Fruit fly (Drosophila melanogaster) whole organism, pupa: ENCODE results near the gene CG33710.

Experiments
- CG14655 ChIP-seq: fragments of 200-800 bp; sonication (Bioruptor generic); optimal IDR thresholded peaks from 3 replicates; lab custom pipeline; 2017; ENCODE audit warnings: mild to moderate bottlenecking, missing biosample characterization, missing genetic modification reagents, missing genetic modification characterization
- CG15710 ChIP-seq: fragments of 200-800 bp; sonication (Bioruptor generic); optimal IDR thresholded peaks from 2 replicates; lab custom pipeline; 2018; ENCODE audit warnings: missing biosample characterization, mild to moderate bottlenecking, missing genetic modification characterization, moderate library complexity
- CG32121 ChIP-seq: fragments of 200-800 bp; sonication (Bioruptor generic); IDR thresholded peaks from 2 replicates; pipeline ENCODE4 v1.3.6; 2022; ENCODE audit warnings: missing biosample characterization, missing genetic modification characterization
- CG4496 ChIP-seq: fragments of 200-800 bp; sonication (Bioruptor generic); IDR thresholded peaks from 3 replicates; pipeline ENCODE4 v1.3.6; 2022; ENCODE audit warnings: missing biosample characterization, missing genetic modification characterization
- CG8301 ChIP-seq: fragments of 200-800 bp; sonication (Bioruptor generic); optimal IDR thresholded peaks from 2 replicates; lab custom pipeline; 2018; ENCODE audit warnings: missing biosample characterization, mild to moderate bottlenecking, missing genetic modification characterization
- D1 ChIP-seq: fragments of 200-800 bp; sonication (Bioruptor generic); optimal IDR thresholded peaks from 2 replicates; lab custom pipeline; 2018; ENCODE audit warnings: missing biosample characterization, mild to moderate bottlenecking, missing genetic modification characterization, moderate library complexity
- EcR ChIP-seq: fragments of 200-800 bp; sonication (Bioruptor generic); optimal IDR thresholded peaks from 3 replicates; lab custom pipeline; 2019; ENCODE audit warnings: missing biosample characterization, missing genetic modification characterization, mild to moderate bottlenecking, moderate library complexity, missing genetic modification reagents
- Pif1A ChIP-seq: fragments of 200-800 bp; sonication (Bioruptor generic); optimal IDR thresholded peaks from 3 replicates; lab custom pipeline; 2016; ENCODE audit warnings: missing biosample characterization, missing genetic modification characterization
- Snoo ChIP-seq: fragments of 200-800 bp; sonication (Bioruptor generic); optimal IDR thresholded peaks from 3 replicates; lab custom pipeline; 2017; ENCODE audit warnings: missing biosample characterization, mild to moderate bottlenecking, missing genetic modification characterization, inconsistent platforms

DNA sequence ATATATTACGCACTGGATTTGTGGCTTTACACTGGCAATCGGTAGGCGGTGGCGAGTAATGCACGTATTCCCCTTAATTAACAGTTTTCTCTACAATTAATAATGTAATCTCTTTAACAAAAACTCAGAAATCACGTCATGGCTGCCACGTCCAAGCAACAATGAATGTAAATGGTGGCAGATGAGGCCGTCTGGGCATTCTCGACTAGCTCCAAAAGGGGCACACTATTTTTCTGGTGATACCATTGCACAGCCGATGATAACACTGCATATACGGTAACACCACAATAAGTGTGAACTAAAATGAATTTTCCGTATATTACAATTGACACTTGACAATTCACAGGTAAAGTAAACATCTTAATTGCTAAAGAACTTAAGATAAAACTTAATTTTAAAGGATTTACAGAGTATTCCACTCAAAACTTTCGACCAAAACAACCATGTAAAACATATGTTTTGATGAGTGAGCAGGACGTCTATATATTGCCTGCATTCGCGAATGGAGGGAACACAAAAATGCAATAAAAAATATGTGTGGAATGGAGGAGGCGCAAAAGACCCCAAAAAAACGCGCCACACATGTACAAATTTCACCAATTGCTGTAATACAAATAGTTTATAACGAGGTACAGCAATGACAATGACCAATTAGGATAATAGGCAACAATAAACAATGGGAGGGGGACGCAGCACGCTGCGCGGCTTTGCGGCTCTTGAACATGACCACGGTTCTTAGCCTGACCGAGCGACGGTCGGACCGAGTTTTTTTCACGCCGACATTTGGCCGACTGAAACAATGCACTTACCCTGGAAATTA is 43.1 kb downstream of the CG33710 start:
- TF ChIP-seq EcR (GFP tag; lab: Kevin White, UChicago): no peak
- TF ChIP-seq Snoo (tag; lab: Kevin White, UChicago): no peak
- no peak for TF ChIP-seq CG8301
- TF ChIP-seq CG14655 (GFP tag; lab: Kevin White, UChicago): no peak
- TF ChIP-seq D1: no peak
- no peak for TF ChIP-seq CG15710 (tag; lab: Kevin White, UChicago)
- TF ChIP-seq Pif1A (GFP tag; lab: Kevin White, UChicago): no peak
- TF ChIP-seq CG4496: no peak
- no peak for TF ChIP-seq CG32121 (GFP tag; lab: Robert Waterston, UW)
